Worm (Caenorhabditis elegans): ENCODE measurements around the gene C05C8.5.

ce11 chrV:7246951-7247350, 12.3 kb upstream of the C05C8.5 start, which contains the start of gene C05C8.7:
- TF ChIP-seq B0035.1 (tag; optimal IDR thresholded peaks at IDR 0.05) (no peak), sea-2 (GFP tag; IDR thresholded peaks at IDR 0.05) (no peak), mes-4 (tag; optimal IDR thresholded peaks at IDR 0.05) (no peak), unc-62 (GFP tag; optimal IDR thresholded peaks at IDR 0.05) (no peak), Y53F4B.3 (GFP tag; IDR thresholded peaks at IDR 0.05) (no peak), nfya-1 (tag; optimal IDR thresholded peaks at IDR 0.05; ENCODE audit: borderline replicate concordance, insufficient read depth) (no peak), him-1 (tag; optimal IDR thresholded peaks at IDR 0.05) (no peak), athp-1 (tag; optimal IDR thresholded peaks at IDR 0.05) (no peak), pha-4 (tag; optimal IDR thresholded peaks at IDR 0.05) (no peak), attf-5 (GFP tag; optimal IDR thresholded peaks at IDR 0.05) (no peak), rec-8 (tag; optimal IDR thresholded peaks at IDR 0.05) (no peak), dox-1 (GFP tag; IDR thresholded peaks at IDR 0.05) (no peak), repo-1 (tag; optimal IDR thresholded peaks at IDR 0.05) (no peak)

Data from whole organism, young adult.